Worm (Caenorhabditis elegans) whole organism, late embryonic: ENCODE measurements around the gene gpcp-2.

Source experiments
- K09A11.1 ChIP-seq: sonication (generic microtip); optimal IDR thresholded peaks from 2 replicates; lab custom pipeline; 2017; ENCODE audit warnings: antibody characterized with exemption, mild to moderate bottlenecking, missing genetic modification characterization, missing compliant biosample characterization; ENCODE audit not compliant: insufficient read depth
- T23F11.4 ChIP-seq: fragments of 200-800 bp; sonication (Bioruptor generic); optimal IDR thresholded peaks from 2 replicates; lab custom pipeline; 2018; ENCODE audit warnings: mild to moderate bottlenecking, missing genetic modification characterization, missing compliant biosample characterization
- Y22D7AL.16 ChIP-seq: sonication (generic microtip); optimal IDR thresholded peaks from 2 replicates; lab custom pipeline; 2016; ENCODE audit warnings: missing genetic modification characterization, missing compliant biosample characterization
- ahr-1 ChIP-seq: sonication (generic microtip); optimal IDR thresholded peaks from 2 replicates; lab custom pipeline; 2016; ENCODE audit warnings: missing genetic modification characterization, missing compliant biosample characterization
- ama-1 ChIP-seq: fragments of 150-350 bp; optimal IDR thresholded peaks from 2 replicates; lab custom pipeline; 2014
- ceh-19 ChIP-seq: fragments of 200-800 bp; sonication (Bioruptor generic); optimal IDR thresholded peaks from 2 replicates; lab custom pipeline; 2018; ENCODE audit warnings: mild to moderate bottlenecking, missing genetic modification characterization, missing compliant biosample characterization
- ceh-2 ChIP-seq: sonication (generic microtip); optimal IDR thresholded peaks from 2 replicates; lab custom pipeline; 2016; ENCODE audit warnings: missing genotype, missing genetic modification characterization, missing compliant biosample characterization
- ceh-30 ChIP-seq: fragments of 150-350 bp; optimal IDR thresholded peaks from 2 replicates; lab custom pipeline; 2014; ENCODE audit warnings: missing biosample characterization, missing genetic modification characterization
- ceh-31 ChIP-seq: sonication (generic microtip); optimal IDR thresholded peaks from 2 replicates; lab custom pipeline; 2016; ENCODE audit warnings: missing genetic modification characterization, missing compliant biosample characterization
- ceh-48 ChIP-seq: sonication (generic microtip); optimal IDR thresholded peaks from 2 replicates; lab custom pipeline; 2016; ENCODE audit warnings: missing genetic modification characterization, inconsistent platforms, missing compliant biosample characterization
- che-1 ChIP-seq: sonication (generic microtip); optimal IDR thresholded peaks from 2 replicates; lab custom pipeline; 2016; ENCODE audit warnings: mild to moderate bottlenecking, missing genetic modification characterization, missing compliant biosample characterization
- dve-1 ChIP-seq: sonication (generic microtip); optimal IDR thresholded peaks from 2 replicates; lab custom pipeline; 2017; ENCODE audit warnings: antibody characterized with exemption, mild to moderate bottlenecking, missing genetic modification characterization, missing compliant biosample characterization
- elt-4 ChIP-seq: sonication (generic microtip); optimal IDR thresholded peaks from 2 replicates; lab custom pipeline; 2016; ENCODE audit warnings: missing genetic modification characterization, missing compliant biosample characterization
- eyg-1 ChIP-seq: sonication (generic microtip); optimal IDR thresholded peaks from 2 replicates; lab custom pipeline; 2016; ENCODE audit warnings: missing genotype, missing genetic modification characterization, missing compliant biosample characterization
- fax-1 ChIP-seq: sonication (generic microtip); optimal IDR thresholded peaks from 2 replicates; lab custom pipeline; 2016; ENCODE audit warnings: missing genotype, missing genetic modification characterization, missing compliant biosample characterization
- fkh-10 ChIP-seq: fragments of 150-350 bp; optimal IDR thresholded peaks from 2 replicates; lab custom pipeline; 2014; ENCODE audit warnings: missing biosample characterization, missing genetic modification reagents, missing genetic modification characterization
- gmeb-2 ChIP-seq: sonication (generic microtip); optimal IDR thresholded peaks from 2 replicates; lab custom pipeline; 2016; ENCODE audit warnings: missing genetic modification characterization, inconsistent platforms, missing compliant biosample characterization
- hlh-13 ChIP-seq: fragments of 200-800 bp; sonication (Bioruptor generic); optimal IDR thresholded peaks from 2 replicates; lab custom pipeline; 2018; ENCODE audit warnings: mild to moderate bottlenecking, missing genetic modification characterization, missing compliant biosample characterization
- hlh-8 ChIP-seq: sonication (generic microtip); optimal IDR thresholded peaks from 2 replicates; lab custom pipeline; 2016; ENCODE audit warnings: missing genotype, missing genetic modification characterization, missing compliant biosample characterization
- lin-11 ChIP-seq: fragments of 200-800 bp; sonication (Bioruptor generic); optimal IDR thresholded peaks from 2 replicates; lab custom pipeline; 2018; ENCODE audit warnings: mild to moderate bottlenecking, missing genetic modification characterization, missing compliant biosample characterization
- madf-2 ChIP-seq: sonication (generic microtip); optimal IDR thresholded peaks from 2 replicates; lab custom pipeline; 2017; ENCODE audit warnings: missing genetic modification characterization, missing compliant biosample characterization
- mec-3 ChIP-seq: sonication (generic microtip); optimal IDR thresholded peaks from 2 replicates; lab custom pipeline; 2016; ENCODE audit warnings: borderline replicate concordance, missing genetic modification characterization, missing compliant biosample characterization
- nfya-1 ChIP-seq: sonication (generic microtip); optimal IDR thresholded peaks from 2 replicates; lab custom pipeline; 2017; ENCODE audit warnings: missing genetic modification characterization, mild to moderate bottlenecking, missing compliant biosample characterization, antibody characterized with exemption, moderate library complexity
- nhr-11 ChIP-seq: fragments of 150-350 bp; optimal IDR thresholded peaks from 2 replicates; lab custom pipeline; 2014; ENCODE audit warnings: missing biosample characterization, missing genetic modification characterization
- nhr-232 ChIP-seq: sonication (generic microtip); optimal IDR thresholded peaks from 2 replicates; lab custom pipeline; 2016; ENCODE audit warnings: missing genetic modification characterization, missing compliant biosample characterization
- npax-4 ChIP-seq: sonication (generic microtip); optimal IDR thresholded peaks from 2 replicates; lab custom pipeline; 2016; ENCODE audit warnings: missing genetic modification characterization, missing compliant biosample characterization
- pag-3 ChIP-seq: sonication (generic microtip); optimal IDR thresholded peaks from 2 replicates; lab custom pipeline; 2016; ENCODE audit warnings: missing compliant biosample characterization, missing genetic modification characterization, borderline replicate concordance
- pax-1 ChIP-seq: fragments of 150-350 bp; optimal IDR thresholded peaks from 2 replicates; lab custom pipeline; 2014; ENCODE audit warnings: missing biosample characterization, missing genetic modification characterization
- pros-1 ChIP-seq: fragments of 150-350 bp; optimal IDR thresholded peaks from 2 replicates; lab custom pipeline; 2014; ENCODE audit warnings: missing biosample characterization, missing genetic modification reagents, missing genetic modification characterization
- ref-2 ChIP-seq: sonication (generic microtip); optimal IDR thresholded peaks from 2 replicates; lab custom pipeline; 2016; ENCODE audit warnings: missing genetic modification characterization, missing compliant biosample characterization
- sdc-2 ChIP-seq: sonication (generic microtip); optimal IDR thresholded peaks from 2 replicates; lab custom pipeline; 2016; ENCODE audit warnings: missing genotype, missing genetic modification characterization, missing compliant biosample characterization
- sox-2 ChIP-seq: fragments of 200-800 bp; sonication (Bioruptor generic); IDR thresholded peaks from 2 replicates; pipeline ENCODE4 v1.3.6; 2022; ENCODE audit warnings: missing genetic modification reagents, missing genetic modification characterization, missing compliant biosample characterization
- sox-4 ChIP-seq: sonication (generic microtip); optimal IDR thresholded peaks from 2 replicates; lab custom pipeline; 2017; ENCODE audit warnings: mild to moderate bottlenecking, missing genetic modification characterization, inconsistent platforms, missing compliant biosample characterization
- syd-9 ChIP-seq: sonication (generic microtip); optimal IDR thresholded peaks from 2 replicates; lab custom pipeline; 2016; ENCODE audit warnings: mild to moderate bottlenecking, missing genetic modification characterization, moderate library complexity, missing compliant biosample characterization
- tbx-7 ChIP-seq: sonication (generic microtip); optimal IDR thresholded peaks from 2 replicates; lab custom pipeline; 2016; ENCODE audit warnings: missing genotype, missing genetic modification characterization, missing compliant biosample characterization
- ttx-3 ChIP-seq: sonication (generic microtip); optimal IDR thresholded peaks from 2 replicates; lab custom pipeline; 2016; ENCODE audit warnings: missing genetic modification reagents, missing genetic modification characterization, missing compliant biosample characterization
- unc-86 ChIP-seq: sonication (generic microtip); optimal IDR thresholded peaks from 2 replicates; lab custom pipeline; 2016; ENCODE audit warnings: missing genetic modification characterization, missing compliant biosample characterization
- zip-5 ChIP-seq: sonication (generic microtip); optimal IDR thresholded peaks from 2 replicates; lab custom pipeline; 2016; ENCODE audit warnings: missing genetic modification characterization, missing compliant biosample characterization
- ztf-16 ChIP-seq: sonication (generic microtip); optimal IDR thresholded peaks from 2 replicates; lab custom pipeline; 2017; ENCODE audit warnings: missing genetic modification characterization, missing compliant biosample characterization

Gene gpcp-2

ce11 chrII:8051330-8051729, 21.8 kb downstream of the gpcp-2 start:
- TF ChIP-seq pax-1 (tag; lab: Kevin White, UChicago), result no peak
- TF ChIP-seq mec-3 (tag; lab: Kevin White, UChicago), result no peak
- TF ChIP-seq ceh-30 (tag; lab: Kevin White, UChicago), result no peak
- no peak for TF ChIP-seq madf-2 (tag; lab: Kevin White, UChicago)
- no peak for TF ChIP-seq ceh-48
- TF ChIP-seq ceh-19 (GFP tag; lab: Kevin White, UChicago), result no peak
- TF ChIP-seq fkh-10 (GFP tag; lab: Kevin White, UChicago), result no peak
- no peak for TF ChIP-seq pag-3 (tag; lab: Kevin White, UChicago)
- TF ChIP-seq hlh-13 (GFP tag; lab: Kevin White, UChicago), result no peak
- no peak for TF ChIP-seq pros-1
- TF ChIP-seq Y22D7AL.16 (tag; lab: Kevin White, UChicago), result no peak
- no peak for TF ChIP-seq tbx-7 (tag; lab: Kevin White, UChicago)
- no peak for TF ChIP-seq dve-1
- TF ChIP-seq ceh-2, result no peak
- TF ChIP-seq zip-5 (tag; lab: Kevin White, UChicago), result no peak
- TF ChIP-seq fax-1 (tag; lab: Kevin White, UChicago), result no peak
- no peak for TF ChIP-seq nfya-1 (tag; lab: Kevin White, UChicago)
- TF ChIP-seq ahr-1 (tag; lab: Kevin White, UChicago), result no peak
- TF ChIP-seq sox-4 (tag; lab: Kevin White, UChicago), result no peak
- TF ChIP-seq ref-2 (tag; lab: Kevin White, UChicago), result no peak

DNA sequence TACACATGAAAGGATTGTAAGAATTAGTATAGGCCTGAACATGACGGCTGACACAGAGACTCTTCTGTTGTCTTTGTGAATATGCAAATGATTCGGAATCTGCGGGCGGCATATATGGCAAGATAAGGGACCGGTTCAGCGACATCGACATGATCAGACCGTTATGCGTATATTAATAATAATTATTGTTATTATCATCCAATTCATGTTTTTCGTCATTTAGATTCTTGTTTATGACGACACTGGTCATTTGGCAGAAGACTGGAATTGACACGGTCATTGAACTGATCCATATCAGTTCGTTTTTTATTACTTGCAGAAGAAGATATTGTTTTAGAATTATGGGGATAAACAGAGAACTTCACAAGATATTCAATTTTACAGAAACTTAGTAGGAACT, 22.7 kb downstream of the gpcp-2 start, which contains the start of gene mtre-1:
TSS of gene mtre-1 (minus strand) at position 101 of the 400 bp plus-strand sequence.
- TF ChIP-seq mec-3 (tag; lab: Kevin White, UChicago) (no peak), ama-1 (lab: Kevin White, UChicago) (no peak), lin-11 (tag; lab: Kevin White, UChicago) (no peak), Y22D7AL.16 (tag; lab: Kevin White, UChicago) (no peak), ceh-48 (no peak)

- TF ChIP-seq nhr-232, result no peak
- TF ChIP-seq ttx-3, result no peak
- TF ChIP-seq T23F11.4, result no peak
- no peak for TF ChIP-seq ceh-48
- no peak for TF ChIP-seq sox-4 (tag; lab: Kevin White, UChicago)
- no peak for TF ChIP-seq ahr-1 (tag; lab: Kevin White, UChicago)
- no peak for TF ChIP-seq ama-1 (lab: Kevin White, UChicago)
Measured at ce11 chrII:8047264-8047663, 25.9 kb downstream of the gpcp-2 start, which contains the start of gene apn-1. Gene apn-1 (plus strand): TSS chrII:8047564.

ce11 chrII:8042289-8042688, 30.9 kb downstream of the gpcp-2 start, which contains the start of gene T05H10.1:
Gene T05H10.1 (plus strand): TSS chrII:8042589.
- TF ChIP-seq sox-2 (GFP tag; lab: Robert Waterston, UW), result no peak
- no peak for TF ChIP-seq hlh-13 (GFP tag; lab: Kevin White, UChicago)
- TF ChIP-seq hlh-8, result no peak
- TF ChIP-seq eyg-1, result no peak
- no peak for TF ChIP-seq syd-9 (tag; lab: Kevin White, UChicago)
- no peak for TF ChIP-seq ztf-16 (tag; lab: Kevin White, UChicago)
- no peak for TF ChIP-seq che-1 (tag; lab: Kevin White, UChicago)
- no peak for TF ChIP-seq unc-86 (tag; lab: Kevin White, UChicago)
- no peak for TF ChIP-seq ama-1 (lab: Kevin White, UChicago)
- TF ChIP-seq ceh-31 (tag; lab: Kevin White, UChicago), result no peak
- no peak for TF ChIP-seq sdc-2 (tag; lab: Kevin White, UChicago)
- no peak for TF ChIP-seq npax-4 (tag; lab: Kevin White, UChicago)
- TF ChIP-seq K09A11.1 (tag; lab: Kevin White, UChicago), result no peak
- no peak for TF ChIP-seq gmeb-2 (tag; lab: Kevin White, UChicago)
- no peak for TF ChIP-seq nhr-11
- no peak for TF ChIP-seq elt-4 (tag; lab: Kevin White, UChicago)
- TF ChIP-seq nhr-232, result no peak
